Fruit fly (Drosophila melanogaster) whole organism, embryonic: ENCODE data around the gene Ogdh.

Source experiments
- Ada2b ChIP-seq: fragments of 200-800 bp; sonication (Bioruptor generic); IDR thresholded peaks from 2 replicates; pipeline ENCODE4 v1.3.6; 2022; ENCODE audit warnings: missing biosample characterization, missing genetic modification characterization
- Atf6 ChIP-seq: fragments of 200-800 bp; sonication (Bioruptor generic); IDR thresholded peaks from 2 replicates; pipeline ENCODE4 v1.3.6; 2022; ENCODE audit warnings: missing biosample characterization, missing genetic modification characterization
- gt ChIP-seq: fragments of 200-800 bp; sonication (Bioruptor generic); IDR thresholded peaks from 2 replicates; pipeline ENCODE4 v1.3.6; 2022; ENCODE audit warnings: missing biosample characterization, missing genetic modification characterization

DNA sequence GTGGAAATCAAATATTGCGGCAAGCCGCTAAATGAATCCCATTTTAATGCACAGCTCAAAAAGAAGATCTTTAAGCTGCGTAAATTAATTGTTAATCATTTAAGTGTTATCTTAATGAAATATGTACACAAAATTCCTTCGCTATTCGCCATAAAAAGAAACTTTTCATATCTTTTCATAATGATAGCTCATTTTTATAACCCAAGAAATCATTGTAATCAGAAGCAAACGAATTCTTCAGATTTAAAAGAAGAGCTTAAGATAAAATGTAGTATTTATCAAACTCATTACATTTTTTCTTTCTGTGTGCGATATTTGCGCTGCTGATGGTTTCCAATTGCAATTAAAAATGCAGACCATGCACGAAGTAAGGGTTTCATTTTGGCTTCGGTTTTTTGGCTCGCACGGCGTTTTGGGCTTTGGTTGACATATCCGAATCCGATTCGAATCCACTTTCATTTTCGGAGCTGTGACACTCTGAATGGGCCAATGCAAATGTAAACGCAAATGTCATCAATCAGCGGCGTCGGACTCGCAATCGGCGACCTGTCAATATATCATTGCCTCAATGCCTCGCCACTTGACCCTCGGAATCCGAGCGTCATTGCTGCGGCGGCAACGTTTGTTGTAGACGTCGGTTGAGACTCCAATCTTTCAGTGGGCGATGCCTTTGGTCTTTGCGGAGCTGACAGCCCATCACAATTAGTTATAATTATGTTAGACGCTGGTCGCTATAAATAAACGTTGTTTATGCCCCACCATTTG lies 37.0 kb upstream of the Ogdh start:
- no peak for TF ChIP-seq Atf6 (GFP tag; lab: Robert Waterston, UW)
- no peak for TF ChIP-seq Ada2b (GFP tag; lab: Robert Waterston, UW)
- TF ChIP-seq gt (GFP tag; lab: Robert Waterston, UW) = no peak
